Fruit fly (Drosophila melanogaster): Measurements from ENCODE around the gene narya.

The narya gene

dm6 chrX:19494830-19495610, 20.2 kb downstream of the narya start, which contains the start of the genes ksh, CG14200 and Pfrx:
TSS of gene ksh (minus strand) at chrX:19494992.
TSS of gene CG14200 (plus strand) at chrX:19495505.
TSS of gene Pfrx (plus strand) at chrX:19495505.
- no peak for TF ChIP-seq Ets21C (GFP tag; optimal IDR thresholded peaks at IDR 0.05)
- TF ChIP-seq CG6792 (GFP tag; optimal IDR thresholded peaks at IDR 0.05): no peak
- TF ChIP-seq CG34406 (GFP tag; optimal IDR thresholded peaks at IDR 0.05): no peak
- peak; percentile 49 for TF ChIP-seq Eip78C (GFP tag)
- peak; percentile 24 for TF ChIP-seq CG31627 (GFP tag; optimal IDR thresholded peaks at IDR 0.05)
- TF ChIP-seq CG6808 (GFP tag; optimal IDR thresholded peaks at IDR 0.05): no peak
- no peak for TF ChIP-seq CG6276 (GFP tag; optimal IDR thresholded peaks at IDR 0.05)
- TF ChIP-seq lz (GFP tag; optimal IDR thresholded peaks at IDR 0.05): peak; percentile 5
- TF ChIP-seq cyc (GFP tag; optimal IDR thresholded peaks at IDR 0.05): peak; percentile 12
- no peak for TF ChIP-seq ss (GFP tag; optimal IDR thresholded peaks at IDR 0.05)
- TF ChIP-seq CG8119 (GFP tag; IDR thresholded peaks at IDR 0.05): no peak
- TF ChIP-seq Hr39 (GFP tag; optimal IDR thresholded peaks at IDR 0.05): peak; percentile 34
- no peak for TF ChIP-seq Hr38 (GFP tag; optimal IDR thresholded peaks at IDR 0.05)
- peak; percentile 67 for TF ChIP-seq dsx (GFP tag; optimal IDR thresholded peaks at IDR 0.05; ENCODE audit: poor library complexity, severe bottlenecking)
- no peak for TF ChIP-seq CG10669 (GFP tag; optimal IDR thresholded peaks at IDR 0.05)
- TF ChIP-seq net (GFP tag; optimal IDR thresholded peaks at IDR 0.05): no peak
- no peak for TF ChIP-seq CG8632 (GFP tag; optimal IDR thresholded peaks at IDR 0.05)
- 0 out of 3 replicates have a peak, but pooled peaks have one; percentile 24 for TF ChIP-seq eg (GFP tag; IDR thresholded peaks at IDR 0.05)
- TF ChIP-seq topi (GFP tag; optimal IDR thresholded peaks at IDR 0.05): peak; percentile 5
- TF ChIP-seq Gug (GFP tag; IDR thresholded peaks at IDR 0.05): no peak
- TF ChIP-seq OdsH (GFP tag; optimal IDR thresholded peaks at IDR 0.05): no peak

dm6 chrX:19495611-19496583, 21.0 kb downstream of the narya start:
- TF ChIP-seq Blimp-1 (GFP tag; optimal IDR thresholded peaks at IDR 0.05): no peak
- peak; percentile 65 for TF ChIP-seq lz (GFP tag; optimal IDR thresholded peaks at IDR 0.05)
- peak; percentile 62 for TF ChIP-seq CG6792 (GFP tag; optimal IDR thresholded peaks at IDR 0.05)
- peak; percentile 69 for TF ChIP-seq CG10631 (GFP tag; optimal IDR thresholded peaks at IDR 0.05)
- TF ChIP-seq spab (GFP tag; optimal IDR thresholded peaks at IDR 0.05): no peak
- peak; percentile 61 for TF ChIP-seq CG3919 (GFP tag; optimal IDR thresholded peaks at IDR 0.05)
- TF ChIP-seq CG8119 (GFP tag; IDR thresholded peaks at IDR 0.05): peak; percentile 77
- TF ChIP-seq CG15336 (GFP tag; IDR thresholded peaks at IDR 0.05): peak; percentile 72
- TF ChIP-seq ss (GFP tag; optimal IDR thresholded peaks at IDR 0.05): peak; percentile 9 to 48
- TF ChIP-seq Eip75B (GFP tag; optimal IDR thresholded peaks at IDR 0.05): peak; percentile 62
- peak; percentile 68 for TF ChIP-seq Hr39 (GFP tag; optimal IDR thresholded peaks at IDR 0.05)
- peak; percentile 56 for TF ChIP-seq Ets96B (tag; optimal IDR thresholded peaks at IDR 0.05)
- peak; percentile 73 for TF ChIP-seq Gug (GFP tag; IDR thresholded peaks at IDR 0.05)
- peak; percentile 43 for TF ChIP-seq CG11902 (GFP tag; optimal IDR thresholded peaks at IDR 0.05)
- peak; percentile 82 for TF ChIP-seq svp (GFP tag)
- peak; percentile 66 for TF ChIP-seq dac (GFP tag; optimal IDR thresholded peaks at IDR 0.05)
- TF ChIP-seq acj6 (GFP tag; optimal IDR thresholded peaks at IDR 0.05): peak; percentile 64
- TF ChIP-seq Eip78C (GFP tag): peak; percentile 90
- TF ChIP-seq CG4318 (GFP tag; optimal IDR thresholded peaks at IDR 0.05): no peak
- peak; percentile 59 for TF ChIP-seq CG10669 (GFP tag; optimal IDR thresholded peaks at IDR 0.05)
- peak; percentile 61 for TF ChIP-seq CG6163 (GFP tag; IDR thresholded peaks at IDR 0.05)
- TF ChIP-seq net (GFP tag; optimal IDR thresholded peaks at IDR 0.05): peak; percentile 58
- TF ChIP-seq Smox (GFP tag; optimal IDR thresholded peaks at IDR 0.05): peak; percentile 60
- TF ChIP-seq CG8319 (GFP tag; optimal IDR thresholded peaks at IDR 0.05): peak; percentile 35
- TF ChIP-seq esn (GFP tag; optimal IDR thresholded peaks at IDR 0.05): peak; percentile 61
- peak; percentile 47; the same call in 1 of the 2 replicates for TF ChIP-seq CG11294 (GFP tag; IDR thresholded peaks at IDR 0.05)
- TF ChIP-seq salr (GFP tag; optimal IDR thresholded peaks at IDR 0.05): peak in 1 of 2 experiments; percentile 59
- no peak for TF ChIP-seq Eip93F (GFP tag; optimal IDR thresholded peaks at IDR 0.05)
- TF ChIP-seq OdsH (GFP tag; optimal IDR thresholded peaks at IDR 0.05): peak; percentile 63
- no peak for TF ChIP-seq Hr38 (GFP tag; optimal IDR thresholded peaks at IDR 0.05)
- TF ChIP-seq CG7368 (GFP tag; optimal IDR thresholded peaks at IDR 0.05): peak; percentile 55
- TF ChIP-seq CG6854 (GFP tag; optimal IDR thresholded peaks at IDR 0.05): no peak
- TF ChIP-seq dsx (GFP tag; optimal IDR thresholded peaks at IDR 0.05; ENCODE audit: poor library complexity, severe bottlenecking): no peak
- peak; percentile 50 for TF ChIP-seq Sox15 (GFP tag; optimal IDR thresholded peaks at IDR 0.05)
- peak; percentile 26 for TF ChIP-seq CG34406 (GFP tag; optimal IDR thresholded peaks at IDR 0.05)
- TF ChIP-seq Met (GFP tag; optimal IDR thresholded peaks at IDR 0.05): peak; percentile 73

All from whole organism, prepupa.